Fruit fly (Drosophila melanogaster) whole organism, prepupa: Measurements from ENCODE around the gene hoip.
A peak's percentile ranks its signal among the peaks of the same experiment; 100 is the strongest.

Experiments
- CG10669 ChIP-seq: fragments of 200-800 bp; sonication (Bioruptor generic); optimal IDR thresholded peaks from 3 replicates; lab custom pipeline; 2018; ENCODE audit warnings: missing biosample characterization, mild to moderate bottlenecking, missing genetic modification characterization, moderate library complexity
- CG11762 ChIP-seq: fragments of 200-800 bp; sonication (Bioruptor generic); optimal IDR thresholded peaks from 3 replicates; lab custom pipeline; 2016; ENCODE audit warnings: missing biosample characterization, missing genetic modification characterization; ENCODE audit not compliant: insufficient read depth
- CG16779 ChIP-seq: fragments of 200-800 bp; sonication (Bioruptor generic); optimal IDR thresholded peaks from 3 replicates; lab custom pipeline; 2017; ENCODE audit warnings: missing biosample characterization, mild to moderate bottlenecking, missing genetic modification characterization
- CG9139 ChIP-seq: fragments of 200-800 bp; sonication (Bioruptor generic); optimal IDR thresholded peaks from 3 replicates; lab custom pipeline; 2017; ENCODE audit warnings: missing biosample characterization, mild to moderate bottlenecking, missing genetic modification characterization
- Ets96B ChIP-seq: fragments of 200-800 bp; optimal IDR thresholded peaks from 2 replicates; lab custom pipeline; 2019; ENCODE audit warnings: missing biosample characterization, mild to moderate bottlenecking, missing genetic modification characterization, moderate library complexity
- dac ChIP-seq: fragments of 200-800 bp; sonication (Bioruptor generic); optimal IDR thresholded peaks from 2 replicates; lab custom pipeline; 2017; ENCODE audit warnings: missing biosample characterization, mild to moderate bottlenecking, missing genetic modification characterization
- fkh ChIP-seq: fragments of 200-800 bp; sonication (Bioruptor generic); optimal IDR thresholded peaks from 3 replicates; lab custom pipeline; 2017; ENCODE audit warnings: missing biosample characterization, mild to moderate bottlenecking, missing genetic modification characterization, moderate library complexity
- svp ChIP-seq: fragments of 200-800 bp; sonication (Bioruptor generic); peaks from one replicate; lab custom pipeline; 2016; ENCODE audit warnings: missing biosample characterization, missing genetic modification characterization

Gene hoip

dm6 chr2L:9744634-9745033 lies 45.0 kb downstream of the hoip start:
- TF ChIP-seq CG9139 (no peak), CG11762 (GFP tag; lab: Kevin White, UChicago) (no peak), CG10669 (no peak), Ets96B (no peak)

- TF ChIP-seq CG16779 (tag; lab: Kevin White, UChicago) (no peak), dac (GFP tag; lab: Kevin White, UChicago) (peak; percentile 34)
Observed at dm6 chr2L:9746236-9747225, 46.9 kb downstream of the hoip start, which contains the start of gene Nckx30C. Nckx30C (minus strand) TSS chr2L:9746495.

- TF ChIP-seq fkh: no peak
- TF ChIP-seq svp (GFP tag; lab: Kevin White, UChicago): peak; percentile 38
Observed at dm6 chr2L:9749745-9750144, 50.2 kb downstream of the hoip start, which contains the start of gene Cyp4e3. Cyp4e3 (minus strand) TSS chr2L:9750071.
